Worm (Caenorhabditis elegans): ENCODE data around the gene T01G5.8.
A peak's percentile ranks its signal among the peaks of the same experiment; 100 is the strongest.

Gene T01G5.8

ce11 chrV:15143798-15144197, 27.7 kb downstream of the T01G5.8 start, which contains the start of gene K08F9.4 (continued):
- TF ChIP-seq elt-1 (tag; optimal IDR thresholded peaks at IDR 0.05) (no peak), nhr-129 (tag; optimal IDR thresholded peaks at IDR 0.05) (peak; percentile 48), mbf-1 (tag; optimal IDR thresholded peaks at IDR 0.05) (no peak), mab-5 (tag; optimal IDR thresholded peaks at IDR 0.05) (no peak)

ce11 chrV:15147776-15148175, 31.7 kb downstream of the T01G5.8 start, which contains the start of gene T09F5.20:
Gene T09F5.20, minus strand, starts transcription at chrV:15147876.
- TF ChIP-seq nhr-23 (tag; optimal IDR thresholded peaks at IDR 0.05) (no peak), egl-27 (tag; optimal IDR thresholded peaks at IDR 0.05) (no peak), alr-1 (tag; optimal IDR thresholded peaks at IDR 0.05) (no peak), ztf-4 (tag; optimal IDR thresholded peaks at IDR 0.05) (no peak), nhr-237 (tag; optimal IDR thresholded peaks at IDR 0.05) (no peak), lin-13 (GFP tag; optimal IDR thresholded peaks at IDR 0.05) (no peak), sem-4 (tag; optimal IDR thresholded peaks at IDR 0.05) (no peak), lin-11 (tag; optimal IDR thresholded peaks at IDR 0.05) (no peak), dmd-4 (tag; optimal IDR thresholded peaks at IDR 0.05) (no peak), unc-62 (GFP tag; optimal IDR thresholded peaks at IDR 0.05) (no peak), crh-2 (tag; optimal IDR thresholded peaks at IDR 0.05) (no peak), Y55F3AM.14 (GFP tag; optimal IDR thresholded peaks at IDR 0.05) (no peak), lsy-2 (tag; optimal IDR thresholded peaks at IDR 0.05) (no peak), nhr-129 (tag; optimal IDR thresholded peaks at IDR 0.05) (no peak), R02D3.7 (tag; optimal IDR thresholded peaks at IDR 0.05) (no peak), gmeb-1 (tag; optimal IDR thresholded peaks at IDR 0.05) (no peak), elt-3 (tag; optimal IDR thresholded peaks at IDR 0.05) (no peak), blmp-1 (tag; optimal IDR thresholded peaks at IDR 0.05; ENCODE audit: insufficient read depth) (no peak), aly-2 (tag; optimal IDR thresholded peaks at IDR 0.05) (no peak), mdl-1 (tag; optimal IDR thresholded peaks at IDR 0.05) (no peak)

- no peak for TF ChIP-seq alr-1 (tag; optimal IDR thresholded peaks at IDR 0.05)
- no peak for TF ChIP-seq nhr-237 (tag; optimal IDR thresholded peaks at IDR 0.05)
- TF ChIP-seq crh-2 (tag; optimal IDR thresholded peaks at IDR 0.05) = no peak
- no peak for TF ChIP-seq lin-13 (GFP tag; optimal IDR thresholded peaks at IDR 0.05)
- no peak for TF ChIP-seq sma-9 (GFP tag; optimal IDR thresholded peaks at IDR 0.05)
- no peak for TF ChIP-seq sma-9 (tag; optimal IDR thresholded peaks at IDR 0.05)
- TF ChIP-seq nhr-21 (tag; optimal IDR thresholded peaks at IDR 0.05) = no peak
- no peak for TF ChIP-seq unc-62 (GFP tag; optimal IDR thresholded peaks at IDR 0.05)
- TF ChIP-seq unc-39 (tag; optimal IDR thresholded peaks at IDR 0.05) = no peak
- TF ChIP-seq ztf-11 (tag; optimal IDR thresholded peaks at IDR 0.05) = no peak
- no peak for TF ChIP-seq C34F6.9 (tag; optimal IDR thresholded peaks at IDR 0.05)
- TF ChIP-seq Y55F3AM.14 (GFP tag; optimal IDR thresholded peaks at IDR 0.05) = no peak
- TF ChIP-seq egl-27 (tag; optimal IDR thresholded peaks at IDR 0.05) = no peak
- no peak for TF ChIP-seq nhr-77 (tag; optimal IDR thresholded peaks at IDR 0.05)
- TF ChIP-seq nhr-10 (tag; optimal IDR thresholded peaks at IDR 0.05) = no peak
- TF ChIP-seq gmeb-1 (tag; optimal IDR thresholded peaks at IDR 0.05) = no peak
- TF ChIP-seq dmd-4 (tag; optimal IDR thresholded peaks at IDR 0.05) = no peak
- no peak for TF ChIP-seq mbf-1 (tag; optimal IDR thresholded peaks at IDR 0.05)
Measured at ce11 chrV:15148800-15149199, 32.7 kb downstream of the T01G5.8 start, which contains the start of gene T09F5.1. Gene T09F5.1, plus strand, starts transcription at chrV:15149100.

ce11 chrV:15150176-15150575, 34.1 kb downstream of the T01G5.8 start:
- TF ChIP-seq unc-39 (tag; optimal IDR thresholded peaks at IDR 0.05) (no peak), blmp-1 (tag; optimal IDR thresholded peaks at IDR 0.05; ENCODE audit: insufficient read depth) (no peak), ZK546.5 (tag; optimal IDR thresholded peaks at IDR 0.05) (no peak), nhr-12 (tag; optimal IDR thresholded peaks at IDR 0.05) (no peak), crh-2 (tag; optimal IDR thresholded peaks at IDR 0.05) (no peak), skn-1 (tag; optimal IDR thresholded peaks at IDR 0.05) (no peak), peb-1 (tag; optimal IDR thresholded peaks at IDR 0.05) (no peak), nhr-25 (tag; optimal IDR thresholded peaks at IDR 0.05) (no peak), nhr-77 (tag; optimal IDR thresholded peaks at IDR 0.05) (no peak), egl-27 (tag; optimal IDR thresholded peaks at IDR 0.05) (no peak), ztf-1 (GFP tag; conservative IDR thresholded peaks at IDR 0.05) (no peak), sma-9 (GFP tag; optimal IDR thresholded peaks at IDR 0.05) (no peak), sma-9 (tag; optimal IDR thresholded peaks at IDR 0.05) (no peak), sma-3 (GFP tag; optimal IDR thresholded peaks at IDR 0.05) (no peak), fos-1 (tag; optimal IDR thresholded peaks at IDR 0.05) (no peak), sem-4 (tag; optimal IDR thresholded peaks at IDR 0.05) (no peak)

All from whole organism, L2 larva.